Worm (Caenorhabditis elegans): ENCODE measurements around the gene F16G10.13.

ce11 chrII:2383334-2383733 is 12.4 kb downstream of the F16G10.13 start, which contains the start of gene F16G10.8:
- TF ChIP-seq dao-5 (tag; optimal IDR thresholded peaks at IDR 0.05), result no peak
- TF ChIP-seq him-1 (tag; optimal IDR thresholded peaks at IDR 0.05), result no peak

Measured in whole organism, L4/young adult.